Fruit fly (Drosophila melanogaster): ENCODE results near the gene CG43135.

Gene CG43135

dm6 chrX:4248077-4248476 lies at the start of gene CG43135:
CG43135 (plus strand) TSS chrX:4248377.
- TF ChIP-seq CG8478 (optimal IDR thresholded peaks at IDR 0.05) (no peak), CTCF (optimal IDR thresholded peaks at IDR 0.05) (no peak)

dm6 chrX:4198769-4199168 lies 49.4 kb upstream of the CG43135 start:
- no peak for TF ChIP-seq CG8478 (optimal IDR thresholded peaks at IDR 0.05)

dm6 chrX:4200612-4201011 lies 47.6 kb upstream of the CG43135 start:
- TF ChIP-seq CTCF (optimal IDR thresholded peaks at IDR 0.05) (no peak), CG8478 (optimal IDR thresholded peaks at IDR 0.05) (no peak)

- TF ChIP-seq CG8478 (optimal IDR thresholded peaks at IDR 0.05) = no peak
Observed at dm6 chrX:4202235-4202794, 45.9 kb upstream of the CG43135 start.

dm6 chrX:4203713-4204447 lies 44.3 kb upstream of the CG43135 start:
- no peak for TF ChIP-seq CG8478 (optimal IDR thresholded peaks at IDR 0.05)
- TF ChIP-seq CTCF (optimal IDR thresholded peaks at IDR 0.05) = no peak

dm6 chrX:4205346-4206178 lies 42.6 kb upstream of the CG43135 start, which contains the start of gene Fas2:
Fas2 (minus strand) TSS chrX:4206093.
- TF ChIP-seq CG8478 (optimal IDR thresholded peaks at IDR 0.05) (no peak), CTCF (optimal IDR thresholded peaks at IDR 0.05) (no peak)

dm6 chrX:4206764-4207163 lies 41.4 kb upstream of the CG43135 start:
- TF ChIP-seq CG8478 (optimal IDR thresholded peaks at IDR 0.05) (no peak), CTCF (optimal IDR thresholded peaks at IDR 0.05) (no peak)

dm6 chrX:4212725-4213124 lies 35.5 kb upstream of the CG43135 start, which contains the start of gene CG43288:
CG43288 (plus strand) TSS chrX:4213025.
- no peak for TF ChIP-seq CTCF (optimal IDR thresholded peaks at IDR 0.05)
- no peak for TF ChIP-seq CG8478 (optimal IDR thresholded peaks at IDR 0.05)

- no peak for TF ChIP-seq CG8478 (optimal IDR thresholded peaks at IDR 0.05)
- no peak for TF ChIP-seq CTCF (optimal IDR thresholded peaks at IDR 0.05)
Observed at dm6 chrX:4214371-4214770, 33.8 kb upstream of the CG43135 start.

dm6 chrX:4217294-4217693 lies 30.9 kb upstream of the CG43135 start, which contains the start of gene CG15571:
CG15571 (minus strand) TSS chrX:4217394.
- TF ChIP-seq CTCF (optimal IDR thresholded peaks at IDR 0.05) (no peak), CG8478 (optimal IDR thresholded peaks at IDR 0.05) (no peak)

- no peak for TF ChIP-seq CTCF (optimal IDR thresholded peaks at IDR 0.05)
- no peak for TF ChIP-seq CG8478 (optimal IDR thresholded peaks at IDR 0.05)
Observed at dm6 chrX:4217870-4218269, 30.3 kb upstream of the CG43135 start, which contains the start of gene CG15570. CG15570 (plus strand) TSS chrX:4218170.

dm6 chrX:4225020-4225419 lies 23.2 kb upstream of the CG43135 start:
- no peak for TF ChIP-seq CTCF (optimal IDR thresholded peaks at IDR 0.05)
- no peak for TF ChIP-seq CG8478 (optimal IDR thresholded peaks at IDR 0.05)

dm6 chrX:4240146-4240545 lies 8.0 kb upstream of the CG43135 start:
- TF ChIP-seq CG8478 (optimal IDR thresholded peaks at IDR 0.05) (no peak), CTCF (optimal IDR thresholded peaks at IDR 0.05) (no peak)

dm6 chrX:4242726-4243125 lies 5.5 kb upstream of the CG43135 start, which contains the start of gene Femcoat:
Femcoat (minus strand) TSS chrX:4242826.
- no peak for TF ChIP-seq CG8478 (optimal IDR thresholded peaks at IDR 0.05)
- no peak for TF ChIP-seq CTCF (optimal IDR thresholded peaks at IDR 0.05)

dm6 chrX:4246039-4246438 lies 2.1 kb upstream of the CG43135 start, which contains the start of gene Muc4B:
Muc4B (minus strand) TSS chrX:4246139.
- TF ChIP-seq CTCF (optimal IDR thresholded peaks at IDR 0.05) (no peak), CG8478 (optimal IDR thresholded peaks at IDR 0.05) (no peak)

All from S2 (cell line).